Fruit fly (Drosophila melanogaster): ENCODE results near the gene CG34267.

DNA sequence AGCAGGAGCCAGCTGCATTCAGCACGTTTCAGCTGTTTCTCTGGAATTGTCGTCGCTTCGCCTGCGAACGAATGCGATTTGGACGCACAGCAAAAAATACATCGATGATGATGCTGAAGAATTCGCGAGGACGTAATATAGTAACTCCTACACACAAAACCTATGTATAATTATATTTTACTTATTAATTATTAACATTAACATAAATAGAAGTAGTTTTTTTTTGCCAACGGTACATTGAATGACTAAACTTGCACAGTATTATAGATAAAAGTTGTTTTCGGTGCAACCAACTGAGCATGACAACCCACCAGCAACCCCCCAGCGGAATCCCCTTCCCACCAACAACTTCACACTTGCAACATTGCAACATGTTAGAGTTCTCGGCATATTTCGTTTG, 14.9 kb downstream of the CG34267 start:
- TF ChIP-seq CG8478 (optimal IDR thresholded peaks at IDR 0.05) (no peak), CTCF (optimal IDR thresholded peaks at IDR 0.05) (no peak)
